Worm (Caenorhabditis elegans): ENCODE results near the gene Y82E9BR.10.
A peak's percentile ranks its signal among the peaks of the same experiment; 100 is the strongest.

Y82E9BR.10 gene

DNA sequence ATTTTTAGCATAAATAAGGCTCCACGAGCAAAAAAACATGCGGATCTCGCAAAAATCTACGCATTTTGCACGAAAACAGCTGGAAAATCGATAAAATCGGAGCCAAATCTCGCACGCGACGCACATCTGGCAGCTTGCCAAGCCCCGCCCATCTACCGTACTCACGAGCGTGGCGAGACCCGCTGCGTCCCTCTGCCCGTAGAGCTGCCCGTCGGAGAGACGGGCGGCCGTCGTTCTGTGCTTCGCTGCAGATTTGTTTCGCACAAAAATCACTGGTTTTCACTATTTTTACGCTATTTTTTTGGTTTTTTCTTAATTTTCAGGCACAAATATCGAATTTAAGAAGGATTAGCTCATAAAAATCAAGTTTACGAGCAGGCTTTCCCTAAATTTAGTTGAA, 43.3 kb upstream of the Y82E9BR.10 start:
- TF ChIP-seq ceh-14 (tag; optimal IDR thresholded peaks at IDR 0.05), result no peak
- peak; percentile 13 for TF ChIP-seq C08G9.2 (tag; optimal IDR thresholded peaks at IDR 0.05)
- peak; percentile 55 for TF ChIP-seq tbx-2 (tag; optimal IDR thresholded peaks at IDR 0.05)
- no peak for TF ChIP-seq sdc-2 (tag; optimal IDR thresholded peaks at IDR 0.05)
- no peak for TF ChIP-seq zip-5 (tag; optimal IDR thresholded peaks at IDR 0.05)
- no peak for TF ChIP-seq che-1 (tag; optimal IDR thresholded peaks at IDR 0.05)
- TF ChIP-seq ets-4 (tag; optimal IDR thresholded peaks at IDR 0.05), result no peak
- no peak for TF ChIP-seq K02D7.2 (tag; optimal IDR thresholded peaks at IDR 0.05)
- no peak for TF ChIP-seq hlh-8 (tag; optimal IDR thresholded peaks at IDR 0.05)
- TF ChIP-seq nhr-11 (tag; optimal IDR thresholded peaks at IDR 0.05), result no peak
- TF ChIP-seq ref-2 (tag; optimal IDR thresholded peaks at IDR 0.05), result no peak
- TF ChIP-seq npax-4 (tag; optimal IDR thresholded peaks at IDR 0.05), result no peak
- TF ChIP-seq eyg-1 (tag; optimal IDR thresholded peaks at IDR 0.05), result no peak
- TF ChIP-seq elt-4 (tag; optimal IDR thresholded peaks at IDR 0.05), result no peak
- peak; percentile 41 for TF ChIP-seq dve-1 (tag; optimal IDR thresholded peaks at IDR 0.05)
- TF ChIP-seq ceh-31 (tag; optimal IDR thresholded peaks at IDR 0.05), result peak; percentile 30
- TF ChIP-seq ceh-48 (tag; optimal IDR thresholded peaks at IDR 0.05), result peak; percentile 64
- TF ChIP-seq lim-6 (tag; optimal IDR thresholded peaks at IDR 0.05), result no peak
- no peak for TF ChIP-seq fkh-6 (tag; optimal IDR thresholded peaks at IDR 0.05)
- TF ChIP-seq ceh-22 (tag; optimal IDR thresholded peaks at IDR 0.05), result no peak
- TF ChIP-seq ahr-1 (tag; optimal IDR thresholded peaks at IDR 0.05), result no peak
- TF ChIP-seq hlh-6 (tag; optimal IDR thresholded peaks at IDR 0.05), result no peak
- TF ChIP-seq pag-3 (tag; optimal IDR thresholded peaks at IDR 0.05; ENCODE audit: borderline replicate concordance), result peak; percentile 6
- TF ChIP-seq syd-9 (tag; optimal IDR thresholded peaks at IDR 0.05), result peak; percentile 18
- no peak for TF ChIP-seq fkh-10 (GFP tag; optimal IDR thresholded peaks at IDR 0.05)
- no peak for TF ChIP-seq hlh-15 (tag; optimal IDR thresholded peaks at IDR 0.05)
- no peak for TF ChIP-seq ceh-2 (tag; optimal IDR thresholded peaks at IDR 0.05)
- TF ChIP-seq pha-4 (tag; optimal IDR thresholded peaks at IDR 0.05), result no peak
- no peak for TF ChIP-seq hlh-13 (GFP tag; optimal IDR thresholded peaks at IDR 0.05)
- TF ChIP-seq ceh-30 (tag; optimal IDR thresholded peaks at IDR 0.05), result no peak
- TF ChIP-seq elt-2 (tag; optimal IDR thresholded peaks at IDR 0.05), result peak; percentile 28
- TF ChIP-seq C38D4.7 (GFP tag; optimal IDR thresholded peaks at IDR 0.05), result no peak
- TF ChIP-seq rnt-1 (tag; optimal IDR thresholded peaks at IDR 0.05), result no peak
- TF ChIP-seq pha-2 (tag; optimal IDR thresholded peaks at IDR 0.05), result no peak
- no peak for TF ChIP-seq unc-42 (tag; optimal IDR thresholded peaks at IDR 0.05)
- no peak for TF ChIP-seq ceh-34 (tag; optimal IDR thresholded peaks at IDR 0.05)
- no peak for TF ChIP-seq sox-4 (tag; optimal IDR thresholded peaks at IDR 0.05)
- no peak for TF ChIP-seq sox-2 (GFP tag; IDR thresholded peaks at IDR 0.05)
- no peak for TF ChIP-seq odd-2 (tag; optimal IDR thresholded peaks at IDR 0.05)
- no peak for TF ChIP-seq pat-9 (tag; optimal IDR thresholded peaks at IDR 0.05)
- no peak for TF ChIP-seq ama-1 (optimal IDR thresholded peaks at IDR 0.05)
- no peak for TF ChIP-seq ceh-19 (GFP tag; optimal IDR thresholded peaks at IDR 0.05)
- no peak for TF ChIP-seq madf-2 (tag; optimal IDR thresholded peaks at IDR 0.05)
- TF ChIP-seq dmd-4 (tag; optimal IDR thresholded peaks at IDR 0.05; ENCODE audit: borderline replicate concordance), result no peak
- no peak for TF ChIP-seq unc-86 (tag; optimal IDR thresholded peaks at IDR 0.05)
- no peak for TF ChIP-seq K09A11.1 (tag; optimal IDR thresholded peaks at IDR 0.05; ENCODE audit: insufficient read depth)
- TF ChIP-seq fax-1 (tag; optimal IDR thresholded peaks at IDR 0.05), result no peak
- peak; percentile 59 for TF ChIP-seq hlh-30 (tag; optimal IDR thresholded peaks at IDR 0.05; ENCODE audit: insufficient read depth)
- TF ChIP-seq gmeb-2 (tag; optimal IDR thresholded peaks at IDR 0.05), result no peak
- no peak for TF ChIP-seq nhr-232 (tag; optimal IDR thresholded peaks at IDR 0.05)
- TF ChIP-seq pros-1 (tag; optimal IDR thresholded peaks at IDR 0.05), result no peak
- no peak for TF ChIP-seq Y22D7AL.16 (tag; optimal IDR thresholded peaks at IDR 0.05)
- TF ChIP-seq T23F11.4 (GFP tag; optimal IDR thresholded peaks at IDR 0.05), result no peak
- TF ChIP-seq unc-3 (GFP tag; conservative IDR thresholded peaks at IDR 0.05), result no peak
- no peak for TF ChIP-seq unc-3 (tag; optimal IDR thresholded peaks at IDR 0.05)
